Worm (Caenorhabditis elegans) whole organism, L4 larva: ENCODE results near the gene got-2.2.
A peak's percentile ranks its signal among the peaks of the same experiment; 100 is the strongest.

ENCODE experiments used
- D1046.2 ChIP-seq: fragments of 200-800 bp; sonication (Bioruptor generic); IDR thresholded peaks from 2 replicates; pipeline ENCODE4 v1.3.6; 2022; ENCODE audit warnings: missing genetic modification characterization, missing compliant biosample characterization
- F10B5.3 ChIP-seq: sonication (generic microtip); optimal IDR thresholded peaks from 2 replicates; lab custom pipeline; 2016; ENCODE audit warnings: mild to moderate bottlenecking, missing genetic modification characterization, missing compliant biosample characterization
- F49E8.2 ChIP-seq: sonication (generic microtip); optimal IDR thresholded peaks from 2 replicates; lab custom pipeline; 2016; ENCODE audit warnings: missing compliant biosample characterization, mild to moderate bottlenecking, missing genetic modification characterization, borderline replicate concordance
- R02D3.7 ChIP-seq: fragments of 150-350 bp; sonication (generic microtip); optimal IDR thresholded peaks from 3 replicates; lab custom pipeline; 2014; ENCODE audit warnings: missing biosample characterization, missing genetic modification characterization
- T20F7.1 ChIP-seq: fragments of 200-800 bp; sonication (Bioruptor generic); optimal IDR thresholded peaks from 2 replicates; lab custom pipeline; 2018; ENCODE audit warnings: mild to moderate bottlenecking, missing genetic modification characterization, missing compliant biosample characterization
- Y105C5A.15 ChIP-seq: fragments of 200-800 bp; sonication (Bioruptor generic); IDR thresholded peaks from 2 replicates; pipeline ENCODE4 v1.3.6; 2022; ENCODE audit warnings: missing genetic modification characterization, missing compliant biosample characterization
- Y48G9A.11 ChIP-seq: fragments of 200-800 bp; sonication (Bioruptor generic); IDR thresholded peaks from 2 replicates; pipeline ENCODE4 v1.3.6; 2022; ENCODE audit warnings: missing genetic modification reagents, missing genetic modification characterization, missing compliant biosample characterization
- Y5F2A.4 ChIP-seq: fragments of 200-800 bp; sonication (Bioruptor generic); optimal IDR thresholded peaks from 2 replicates; lab custom pipeline; 2018; ENCODE audit warnings: mild to moderate bottlenecking, missing genetic modification characterization, missing compliant biosample characterization
- ZK337.2 ChIP-seq: fragments of 200-800 bp; sonication (Bioruptor generic); IDR thresholded peaks from 2 replicates; pipeline ENCODE4 v1.3.6; 2022; ENCODE audit warnings: missing genetic modification reagents, missing genetic modification characterization, missing compliant biosample characterization
- ZK546.5 ChIP-seq, 2 experiments: sonication (generic microtip); optimal IDR thresholded peaks; 2 replicates each; lab custom pipeline; 2017; ENCODE audit warnings: missing biosample characterization in 2 of 2, missing genetic modification characterization in 2 of 2
- aha-1 ChIP-seq: fragments of 150-350 bp; peaks from one replicate; lab custom pipeline; 2014; ENCODE audit warnings: missing biosample characterization, missing genetic modification characterization
- aly-2 ChIP-seq: sonication (generic microtip); optimal IDR thresholded peaks from 2 replicates; lab custom pipeline; 2018; ENCODE audit warnings: missing biosample characterization, missing genetic modification characterization
- attf-4 ChIP-seq: sonication (generic microtip); optimal IDR thresholded peaks from 3 replicates; lab custom pipeline; 2017; ENCODE audit warnings: missing biosample characterization, missing genetic modification characterization
- ceh-20 ChIP-seq: fragments of 200-800 bp; sonication (Bioruptor generic); IDR thresholded peaks from 2 replicates; pipeline ENCODE4 v1.3.6; 2022; ENCODE audit warnings: missing genetic modification reagents, missing genetic modification characterization, missing compliant biosample characterization
- ceh-44 ChIP-seq: fragments of 200-800 bp; sonication (Bioruptor generic); IDR thresholded peaks from 2 replicates; pipeline ENCODE4 v1.3.6; 2022; ENCODE audit warnings: missing genetic modification reagents, missing genetic modification characterization, missing compliant biosample characterization
- ceh-62 ChIP-seq: sonication (generic microtip); optimal IDR thresholded peaks from 2 replicates; lab custom pipeline; 2017; ENCODE audit warnings: missing biosample characterization, missing genetic modification characterization
- ceh-82 ChIP-seq: sonication (generic microtip); optimal IDR thresholded peaks from 2 replicates; lab custom pipeline; 2017; ENCODE audit warnings: missing biosample characterization, missing genetic modification characterization
- cey-2 ChIP-seq: sonication (generic microtip); optimal IDR thresholded peaks from 3 replicates; lab custom pipeline; 2017; ENCODE audit warnings: missing genetic modification characterization, mild to moderate bottlenecking, missing compliant biosample characterization, antibody characterized with exemption, borderline replicate concordance; ENCODE audit not compliant: insufficient read depth
- daf-12 ChIP-seq: fragments of 150-350 bp; optimal IDR thresholded peaks from 2 replicates; lab custom pipeline; 2014; ENCODE audit warnings: missing biosample characterization, missing genetic modification reagents, missing genetic modification characterization
- dpl-1 ChIP-seq: fragments of 150-350 bp; optimal IDR thresholded peaks from 2 replicates; lab custom pipeline; 2014; ENCODE audit warnings: missing biosample characterization, missing genetic modification reagents, missing genetic modification characterization
- egl-43 ChIP-seq: fragments of 200-800 bp; sonication (Bioruptor generic); IDR thresholded peaks from 2 replicates; pipeline ENCODE4 v1.3.6; 2022; ENCODE audit warnings: missing genetic modification reagents, missing genetic modification characterization, missing compliant biosample characterization
- fos-1 ChIP-seq: fragments of 150-350 bp; optimal IDR thresholded peaks from 2 replicates; lab custom pipeline; 2014; ENCODE audit warnings: missing biosample characterization, missing genetic modification characterization
- gei-8 ChIP-seq: fragments of 200-800 bp; sonication (Bioruptor generic); optimal IDR thresholded peaks from 2 replicates; lab custom pipeline; 2018; ENCODE audit warnings: mild to moderate bottlenecking, missing genetic modification characterization, missing compliant biosample characterization
- hlh-11 ChIP-seq: fragments of 200-800 bp; sonication (Bioruptor generic); optimal IDR thresholded peaks from 2 replicates; lab custom pipeline; 2018; ENCODE audit warnings: mild to moderate bottlenecking, missing genetic modification characterization, missing compliant biosample characterization
- hlh-30 ChIP-seq: sonication (generic microtip); optimal IDR thresholded peaks from 2 replicates; lab custom pipeline; 2017; ENCODE audit warnings: antibody characterized with exemption, mild to moderate bottlenecking, missing genetic modification characterization, missing compliant biosample characterization; ENCODE audit not compliant: insufficient read depth
- jun-1 ChIP-seq: fragments of 150-350 bp; optimal IDR thresholded peaks from 2 replicates; lab custom pipeline; 2014; ENCODE audit warnings: missing biosample characterization, missing genetic modification reagents, missing genetic modification characterization
- lin-13 ChIP-seq: fragments of 150-350 bp; optimal IDR thresholded peaks from 2 replicates; lab custom pipeline; 2014; ENCODE audit warnings: missing biosample characterization, missing genetic modification reagents, missing genetic modification characterization
- lin-39 ChIP-seq: fragments of 150-350 bp; optimal IDR thresholded peaks from 2 replicates; lab custom pipeline; 2014; ENCODE audit warnings: missing biosample characterization, missing genetic modification reagents, missing genetic modification characterization
- lsy-2 ChIP-seq, 2 experiments: fragments of 150-350 bp in 1 of 2; sonication (generic microtip) in 1 of 2; optimal IDR thresholded peaks; 2 replicates each; lab custom pipeline; 2014 to 2017; ENCODE audit warnings: missing biosample characterization in 2 of 2, missing genetic modification characterization in 2 of 2
- mdl-1 ChIP-seq, 2 experiments: fragments of 150-350 bp in 1 of 2; sonication (generic microtip) in 1 of 2; optimal IDR thresholded peaks; 2 replicates each; lab custom pipeline; 2014 to 2017; ENCODE audit warnings: missing biosample characterization in 2 of 2, missing genetic modification characterization in 2 of 2
- mdt-29 ChIP-seq: fragments of 200-800 bp; sonication (Bioruptor generic); IDR thresholded peaks from 2 replicates; pipeline ENCODE4 v1.3.6; 2022; ENCODE audit warnings: missing genetic modification reagents, missing genetic modification characterization, missing compliant biosample characterization
- mes-2 ChIP-seq: sonication (generic microtip); optimal IDR thresholded peaks from 2 replicates; lab custom pipeline; 2016; ENCODE audit warnings: missing genotype, mild to moderate bottlenecking, missing genetic modification characterization, missing compliant biosample characterization; ENCODE audit not compliant: poor library complexity, severe bottlenecking
- mxl-3 ChIP-seq: fragments of 200-800 bp; sonication (Bioruptor generic); optimal IDR thresholded peaks from 2 replicates; lab custom pipeline; 2018; ENCODE audit warnings: mild to moderate bottlenecking, missing genetic modification characterization, missing compliant biosample characterization
- nhr-10 ChIP-seq: fragments of 150-350 bp; optimal IDR thresholded peaks from 2 replicates; lab custom pipeline; 2014; ENCODE audit warnings: missing biosample characterization, missing genetic modification characterization
- nhr-111 ChIP-seq: fragments of 200-800 bp; sonication (Bioruptor generic); optimal IDR thresholded peaks from 2 replicates; lab custom pipeline; 2018; ENCODE audit warnings: mild to moderate bottlenecking, missing genetic modification characterization, missing compliant biosample characterization
- nhr-42 ChIP-seq: fragments of 200-800 bp; sonication (Bioruptor generic); IDR thresholded peaks from 2 replicates; pipeline ENCODE4 v1.3.6; 2022; ENCODE audit warnings: missing genetic modification characterization, missing compliant biosample characterization
- nhr-76 ChIP-seq: fragments of 150-350 bp; optimal IDR thresholded peaks from 2 replicates; lab custom pipeline; 2014; ENCODE audit warnings: missing biosample characterization, missing genetic modification characterization
- nhr-77 ChIP-seq: fragments of 150-350 bp; optimal IDR thresholded peaks from 2 replicates; lab custom pipeline; 2014; ENCODE audit warnings: missing biosample characterization, missing genetic modification characterization
- php-3 ChIP-seq: fragments of 200-800 bp; sonication (Bioruptor generic); IDR thresholded peaks from 2 replicates; pipeline ENCODE4 v1.3.6; 2022; ENCODE audit warnings: missing genetic modification reagents, missing genetic modification characterization, missing compliant biosample characterization
- pqm-1 ChIP-seq: sonication (generic microtip); optimal IDR thresholded peaks from 2 replicates; lab custom pipeline; 2017; ENCODE audit warnings: missing biosample characterization, missing genetic modification characterization
- set-16 ChIP-seq: fragments of 200-800 bp; sonication (Bioruptor generic); IDR thresholded peaks from 2 replicates; pipeline ENCODE4 v1.3.6; 2022; ENCODE audit warnings: missing genetic modification reagents, missing genetic modification characterization, missing compliant biosample characterization
- snpc-4 ChIP-seq: fragments of 150-350 bp; optimal IDR thresholded peaks from 2 replicates; lab custom pipeline; 2014; ENCODE audit warnings: missing biosample characterization, missing genetic modification characterization
- spr-3 ChIP-seq: fragments of 200-800 bp; sonication (Bioruptor generic); optimal IDR thresholded peaks from 2 replicates; lab custom pipeline; 2018; ENCODE audit warnings: mild to moderate bottlenecking, missing genetic modification characterization, missing compliant biosample characterization
- tag-97 ChIP-seq: fragments of 200-800 bp; sonication (Bioruptor generic); IDR thresholded peaks from 2 replicates; pipeline ENCODE4 v1.3.6; 2022; ENCODE audit warnings: missing genetic modification characterization, missing compliant biosample characterization
- unc-39 ChIP-seq: sonication (generic microtip); optimal IDR thresholded peaks from 2 replicates; lab custom pipeline; 2017; ENCODE audit warnings: missing biosample characterization, missing genetic modification characterization
- vab-7 ChIP-seq: fragments of 200-800 bp; sonication (Bioruptor generic); IDR thresholded peaks from 2 replicates; pipeline ENCODE4 v1.3.6; 2022; ENCODE audit warnings: missing genetic modification reagents, missing genetic modification characterization, missing compliant biosample characterization
- zfp-2 ChIP-seq: sonication (generic microtip); optimal IDR thresholded peaks from 2 replicates; lab custom pipeline; 2016; ENCODE audit warnings: mild to moderate bottlenecking, missing genetic modification characterization, missing compliant biosample characterization
- zfp-3 ChIP-seq: fragments of 200-800 bp; sonication (Bioruptor generic); conservative IDR thresholded peaks from 2 replicates; pipeline ENCODE4 v1.3.6; 2022; ENCODE audit warnings: missing genetic modification reagents, missing genetic modification characterization, missing compliant biosample characterization
- zip-11 ChIP-seq: fragments of 200-800 bp; sonication (Bioruptor generic); IDR thresholded peaks from 2 replicates; pipeline ENCODE4 v1.3.6; 2022; ENCODE audit warnings: missing genetic modification characterization, missing compliant biosample characterization
- zip-2 ChIP-seq: fragments of 150-350 bp; optimal IDR thresholded peaks from 2 replicates; lab custom pipeline; 2014; ENCODE audit warnings: missing biosample characterization, missing genetic modification characterization
- ztf-11 ChIP-seq: fragments of 150-350 bp; optimal IDR thresholded peaks from 2 replicates; lab custom pipeline; 2014; ENCODE audit warnings: missing biosample characterization, missing genetic modification characterization
- ztf-7 ChIP-seq: fragments of 150-350 bp; optimal IDR thresholded peaks from 2 replicates; lab custom pipeline; 2014; ENCODE audit warnings: missing biosample characterization, missing genetic modification characterization

Gene got-2.2

DNA sequence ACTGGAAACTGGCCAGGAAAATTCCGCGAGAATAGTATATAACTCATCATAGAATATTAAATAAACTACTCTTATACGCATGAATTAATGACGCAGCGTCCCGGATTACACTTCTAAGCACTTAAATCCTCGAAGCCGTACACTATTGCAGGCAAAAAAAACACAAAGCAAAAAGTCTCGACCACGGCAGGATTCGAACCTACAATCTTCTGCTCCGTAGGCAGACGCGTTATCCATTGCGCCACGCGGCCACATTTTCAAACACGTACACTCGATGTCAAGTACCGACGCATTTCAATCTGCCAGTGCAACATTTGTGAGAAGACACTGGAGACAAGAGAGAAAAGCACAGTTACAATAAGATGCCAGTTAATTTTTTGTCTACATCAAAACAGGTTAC is 20.9 kb upstream of the got-2.2 start (continued):
- TF ChIP-seq nhr-10 (tag; lab: Kevin White, UChicago) (no peak), mxl-3 (GFP tag; lab: Kevin White, UChicago) (peak; percentile 43), gei-8 (GFP tag; lab: Kevin White, UChicago) (peak; percentile 43), ztf-7 (tag; lab: Kevin White, UChicago) (no peak), snpc-4 (tag; lab: Kevin White, UChicago) (no peak), F10B5.3 (no peak), nhr-76 (tag; lab: Kevin White, UChicago) (no peak), unc-39 (tag; lab: Kevin White, UChicago) (no peak), nhr-77 (tag; lab: Kevin White, UChicago) (peak; percentile 25), Y105C5A.15 (GFP tag; lab: Robert Waterston, UW) (peak; percentile 57; the same call in 1 of the 2 replicates), hlh-30 (tag; lab: Kevin White, UChicago) (peak; percentile 29), daf-12 (no peak), R02D3.7 (no peak), attf-4 (no peak), ZK337.2 (GFP tag; lab: Robert Waterston, UW) (peak; percentile 74), fos-1 (tag; lab: Kevin White, UChicago) (no peak), D1046.2 (GFP tag; lab: Robert Waterston, UW) (peak; percentile 83; the same call in 1 of the 2 replicates), zfp-2 (tag; lab: Kevin White, UChicago) (peak; percentile 17), ceh-44 (peak; percentile 76; the same call in 1 of the 2 replicates), dpl-1 (GFP tag; lab: Kevin White, UChicago) (no peak), php-3 (0 out of 2 replicates have a peak, but pooled peaks have one; percentile 36), ceh-82 (tag; lab: Kevin White, UChicago) (no peak), nhr-42 (peak; percentile 56; the same call in 1 of the 2 replicates), ceh-20 (peak; percentile 57; the same call in 1 of the 2 replicates), nhr-111 (GFP tag; lab: Kevin White, UChicago) (no peak), F49E8.2 (peak; percentile 3), aha-1 (tag; lab: Kevin White, UChicago) (no peak), jun-1 (tag; lab: Kevin White, UChicago) (no peak), tag-97 (GFP tag; lab: Robert Waterston, UW) (no peak), egl-43 (peak; percentile 87), hlh-11 (tag; lab: Kevin White, UChicago) (peak; percentile 55), cey-2 (tag; lab: Kevin White, UChicago) (no peak), pqm-1 (tag; lab: Kevin White, UChicago) (no peak), ceh-62 (tag; lab: Kevin White, UChicago) (no peak), zfp-3 (GFP tag; lab: Robert Waterston, UW) (no peak), set-16 (GFP tag; lab: Robert Waterston, UW) (no peak), mdt-29 (GFP tag; lab: Robert Waterston, UW) (peak; percentile 63; the same call in 1 of the 2 replicates), zip-2 (tag; lab: Kevin White, UChicago) (no peak), vab-7 (GFP tag; lab: Robert Waterston, UW) (peak; percentile 89), lin-13 (no peak), mdl-1 (tag; optimal IDR thresholded peaks at IDR 0.05; lab: Kevin White, UChicago) (no peak), lin-39 (no peak), Y5F2A.4 (no peak), ZK546.5 (tag; optimal IDR thresholded peaks at IDR 0.05; lab: Kevin White, UChicago) (no peak), T20F7.1 (GFP tag; lab: Kevin White, UChicago) (peak; percentile 38), zip-11 (no peak), lsy-2 (tag; optimal IDR thresholded peaks at IDR 0.05; lab: Kevin White, UChicago) (peak in 1 of 2 experiments; percentile 37), aly-2 (no peak), ztf-11 (no peak), mes-2 (peak; percentile 80), spr-3 (peak; percentile 47), Y48G9A.11 (peak; percentile 61; the same call in 1 of the 2 replicates)
